Worm (Caenorhabditis elegans) whole organism, L4 larva: Measurements from ENCODE around the gene mec-12.

Source experiments
- F26F4.8 ChIP-seq: fragments of 200-800 bp; sonication (Bioruptor generic); conservative IDR thresholded peaks from 2 replicates; pipeline ENCODE4 v1.3.6; 2022; ENCODE audit warnings: missing genetic modification characterization, missing compliant biosample characterization
- Y75B8A.6 ChIP-seq: fragments of 200-800 bp; sonication (Bioruptor generic); IDR thresholded peaks from 2 replicates; pipeline ENCODE4 v1.3.6; 2022; ENCODE audit warnings: missing genetic modification reagents, missing genetic modification characterization, missing compliant biosample characterization
- aha-1 ChIP-seq: fragments of 150-350 bp; peaks from one replicate; lab custom pipeline; 2014; ENCODE audit warnings: missing biosample characterization, missing genetic modification characterization
- ama-1 ChIP-seq: fragments of 150-350 bp; optimal IDR thresholded peaks from 2 replicates; lab custom pipeline; 2014; ENCODE audit warnings: inconsistent platforms, mixed read lengths
- attf-4 ChIP-seq: sonication (generic microtip); optimal IDR thresholded peaks from 3 replicates; lab custom pipeline; 2017; ENCODE audit warnings: missing biosample characterization, missing genetic modification characterization
- ceh-44 ChIP-seq: fragments of 200-800 bp; sonication (Bioruptor generic); IDR thresholded peaks from 2 replicates; pipeline ENCODE4 v1.3.6; 2022; ENCODE audit warnings: missing genetic modification reagents, missing genetic modification characterization, missing compliant biosample characterization
- ceh-82 ChIP-seq: sonication (generic microtip); optimal IDR thresholded peaks from 2 replicates; lab custom pipeline; 2017; ENCODE audit warnings: missing biosample characterization, missing genetic modification characterization
- ctbp-1 ChIP-seq: fragments of 200-800 bp; sonication (Bioruptor generic); IDR thresholded peaks from 2 replicates; pipeline ENCODE4 v1.3.6; 2022; ENCODE audit warnings: missing genetic modification reagents, missing genetic modification characterization, missing compliant biosample characterization
- daf-16 ChIP-seq, 3 experiments: sonication (generic microtip); optimal IDR thresholded peaks; 2 replicates each; lab custom pipeline; 2016 to 2017; ENCODE audit warnings: missing genetic modification characterization in 3 of 3, missing genetic modification reagents in 3 of 3, mild to moderate bottlenecking in 2 of 3, missing compliant biosample characterization in 2 of 3, missing biosample characterization in 1 of 3, moderate library complexity in 1 of 3
- daf-8 ChIP-seq: fragments of 200-800 bp; sonication (Bioruptor generic); IDR thresholded peaks from 2 replicates; pipeline ENCODE4 v1.3.6; 2022; ENCODE audit warnings: missing genetic modification characterization, missing compliant biosample characterization
- dmd-8 ChIP-seq: fragments of 200-800 bp; sonication (Bioruptor generic); IDR thresholded peaks from 2 replicates; pipeline ENCODE4 v1.3.6; 2022; ENCODE audit warnings: missing genetic modification characterization, missing compliant biosample characterization
- fkh-10 ChIP-seq: fragments of 150-350 bp; optimal IDR thresholded peaks from 2 replicates; lab custom pipeline; 2014; ENCODE audit warnings: missing biosample characterization, missing genetic modification reagents, missing genetic modification characterization
- gei-8 ChIP-seq: fragments of 200-800 bp; sonication (Bioruptor generic); optimal IDR thresholded peaks from 2 replicates; lab custom pipeline; 2018; ENCODE audit warnings: mild to moderate bottlenecking, missing genetic modification characterization, missing compliant biosample characterization
- hmg-1.1 ChIP-seq: fragments of 200-800 bp; sonication (Bioruptor generic); IDR thresholded peaks from 2 replicates; pipeline ENCODE4 v1.3.6; 2022; ENCODE audit warnings: missing genetic modification reagents, missing genetic modification characterization, missing compliant biosample characterization
- jun-1 ChIP-seq: fragments of 150-350 bp; optimal IDR thresholded peaks from 2 replicates; lab custom pipeline; 2014; ENCODE audit warnings: missing biosample characterization, missing genetic modification reagents, missing genetic modification characterization
- lim-7 ChIP-seq: fragments of 200-800 bp; sonication (Bioruptor generic); IDR thresholded peaks from 2 replicates; pipeline ENCODE4 v1.3.6; 2022; ENCODE audit warnings: missing genetic modification characterization, missing compliant biosample characterization
- lin-29 ChIP-seq: fragments of 200-800 bp; sonication (Bioruptor generic); IDR thresholded peaks from 2 replicates; pipeline ENCODE4 v1.3.6; 2022; ENCODE audit warnings: missing genetic modification reagents, missing genetic modification characterization, missing compliant biosample characterization
- lin-38 ChIP-seq: fragments of 200-800 bp; sonication (Bioruptor generic); IDR thresholded peaks from 2 replicates; pipeline ENCODE4 v1.3.6; 2022; ENCODE audit warnings: missing genetic modification reagents, missing genetic modification characterization, missing compliant biosample characterization
- lir-3 ChIP-seq: sonication (generic microtip); optimal IDR thresholded peaks from 2 replicates; lab custom pipeline; 2016; ENCODE audit warnings: mild to moderate bottlenecking, missing genetic modification characterization, missing compliant biosample characterization
- lsy-2 ChIP-seq, 2 experiments: fragments of 150-350 bp in 1 of 2; sonication (generic microtip) in 1 of 2; optimal IDR thresholded peaks; 2 replicates each; lab custom pipeline; 2014 to 2017; ENCODE audit warnings: missing biosample characterization in 2 of 2, missing genetic modification characterization in 2 of 2
- mep-1 ChIP-seq: fragments of 150-350 bp; sonication (generic microtip); optimal IDR thresholded peaks from 3 replicates; lab custom pipeline; 2014; ENCODE audit warnings: missing biosample characterization, missing genetic modification characterization
- mes-2 ChIP-seq: sonication (generic microtip); optimal IDR thresholded peaks from 2 replicates; lab custom pipeline; 2016; ENCODE audit warnings: missing genotype, mild to moderate bottlenecking, missing genetic modification characterization, missing compliant biosample characterization; ENCODE audit not compliant: poor library complexity, severe bottlenecking
- mxl-2 ChIP-seq: fragments of 200-800 bp; sonication (Bioruptor generic); conservative IDR thresholded peaks from 2 replicates; pipeline ENCODE4 v1.3.6; 2022; ENCODE audit warnings: missing genetic modification reagents, missing genetic modification characterization, missing compliant biosample characterization
- nhr-10 ChIP-seq: fragments of 150-350 bp; optimal IDR thresholded peaks from 2 replicates; lab custom pipeline; 2014; ENCODE audit warnings: missing biosample characterization, missing genetic modification characterization
- nhr-11 ChIP-seq: fragments of 150-350 bp; optimal IDR thresholded peaks from 2 replicates; lab custom pipeline; 2014; ENCODE audit warnings: missing biosample characterization, missing genetic modification characterization
- nhr-42 ChIP-seq: fragments of 200-800 bp; sonication (Bioruptor generic); IDR thresholded peaks from 2 replicates; pipeline ENCODE4 v1.3.6; 2022; ENCODE audit warnings: missing genetic modification characterization, missing compliant biosample characterization
- nhr-48 ChIP-seq: sonication (generic microtip); optimal IDR thresholded peaks from 2 replicates; lab custom pipeline; 2016; ENCODE audit warnings: mild to moderate bottlenecking, missing genetic modification characterization, missing compliant biosample characterization
- nhr-77 ChIP-seq: fragments of 150-350 bp; optimal IDR thresholded peaks from 2 replicates; lab custom pipeline; 2014; ENCODE audit warnings: missing biosample characterization, missing genetic modification characterization
- pha-4 ChIP-seq, 2 experiments: fragments of 150-350 bp in 1 of 2; fragments of 200-800 bp in 1 of 2; sonication (Bioruptor generic) in 1 of 2; IDR thresholded peaks in 1 of 2; optimal IDR thresholded peaks in 1 of 2; 2 replicates each; pipeline versions ENCODE4 v1.3.6 to Lab custom; 2014 to 2022; ENCODE audit warnings: missing genetic modification characterization in 2 of 2, missing genetic modification reagents in 2 of 2, missing biosample characterization in 1 of 2, missing compliant biosample characterization in 1 of 2
- spr-1 ChIP-seq: sonication (generic microtip); optimal IDR thresholded peaks from 2 replicates; lab custom pipeline; 2016; ENCODE audit warnings: mild to moderate bottlenecking, missing genetic modification characterization, missing compliant biosample characterization
- tag-97 ChIP-seq: fragments of 200-800 bp; sonication (Bioruptor generic); IDR thresholded peaks from 2 replicates; pipeline ENCODE4 v1.3.6; 2022; ENCODE audit warnings: missing genetic modification characterization, missing compliant biosample characterization
- unc-39 ChIP-seq: sonication (generic microtip); optimal IDR thresholded peaks from 2 replicates; lab custom pipeline; 2017; ENCODE audit warnings: missing biosample characterization, missing genetic modification characterization
- vab-7 ChIP-seq: fragments of 200-800 bp; sonication (Bioruptor generic); IDR thresholded peaks from 2 replicates; pipeline ENCODE4 v1.3.6; 2022; ENCODE audit warnings: missing genetic modification reagents, missing genetic modification characterization, missing compliant biosample characterization
- zfp-3 ChIP-seq: fragments of 200-800 bp; sonication (Bioruptor generic); conservative IDR thresholded peaks from 2 replicates; pipeline ENCODE4 v1.3.6; 2022; ENCODE audit warnings: missing genetic modification reagents, missing genetic modification characterization, missing compliant biosample characterization
- zip-11 ChIP-seq: fragments of 200-800 bp; sonication (Bioruptor generic); IDR thresholded peaks from 2 replicates; pipeline ENCODE4 v1.3.6; 2022; ENCODE audit warnings: missing genetic modification characterization, missing compliant biosample characterization
- ztf-7 ChIP-seq: fragments of 150-350 bp; optimal IDR thresholded peaks from 2 replicates; lab custom pipeline; 2014; ENCODE audit warnings: missing biosample characterization, missing genetic modification characterization

The mec-12 gene

DNA sequence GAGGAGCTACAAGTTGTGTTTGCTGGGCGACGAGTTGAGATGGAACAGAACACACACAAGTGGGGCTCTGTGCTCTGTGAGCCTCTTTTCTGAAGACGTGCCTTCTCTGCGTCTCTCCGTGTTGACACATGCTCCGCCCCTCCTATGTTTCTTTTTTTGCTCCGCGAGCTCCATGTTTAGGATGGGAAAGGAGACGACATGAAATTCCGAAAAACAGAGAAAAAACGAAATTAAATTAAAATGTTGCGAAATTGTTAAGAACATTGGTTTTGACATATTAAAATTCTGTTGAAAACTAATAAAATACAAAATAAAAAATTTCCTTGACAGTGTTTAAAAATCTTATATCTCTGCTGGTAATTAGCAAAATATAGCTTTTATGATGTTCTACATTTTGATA is at the start of gene mec-12:
mec-12 (minus strand) TSS at position 91 of the 400 bp plus-strand sequence.
- TF ChIP-seq ama-1 (no peak), mxl-2 (GFP tag; lab: Robert Waterston, UW) (no peak), tag-97 (GFP tag; lab: Robert Waterston, UW) (no peak), mes-2 (tag; lab: Kevin White, UChicago) (no peak), ceh-82 (tag; lab: Kevin White, UChicago) (no peak), aha-1 (tag; lab: Kevin White, UChicago) (peak; percentile 66), spr-1 (tag; lab: Kevin White, UChicago) (no peak), ctbp-1 (GFP tag; lab: Robert Waterston, UW) (0 out of 2 replicates have a peak, but pooled peaks have one; percentile 29), daf-8 (no peak), lsy-2 (tag; optimal IDR thresholded peaks at IDR 0.05; lab: Kevin White, UChicago) (peak in 1 of 2 experiments; percentile 20), mep-1 (tag; lab: Kevin White, UChicago) (peak; percentile 43)

DNA sequence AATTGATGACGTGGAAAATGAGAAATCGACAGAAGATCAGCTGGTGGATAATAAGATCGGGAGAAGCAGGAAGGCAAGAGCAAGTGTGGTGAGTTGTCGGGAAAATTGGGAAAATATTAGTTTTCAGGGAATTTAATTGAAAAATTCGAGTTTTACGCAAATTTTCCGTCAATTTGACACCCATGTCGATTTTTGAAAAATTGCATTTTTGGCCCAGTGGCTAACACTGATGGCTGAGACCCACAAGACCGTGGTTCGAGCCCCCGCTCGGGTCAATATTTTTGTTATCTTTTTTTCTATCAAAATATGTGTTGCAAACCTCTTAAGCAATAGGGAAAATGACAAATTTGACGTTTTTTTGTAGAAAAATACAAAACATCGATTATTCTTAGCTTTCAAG is 49.5 kb upstream of the mec-12 start:
- TF ChIP-seq aha-1 (tag; lab: Kevin White, UChicago) (no peak), spr-1 (tag; lab: Kevin White, UChicago) (no peak), dmd-8 (no peak)

DNA sequence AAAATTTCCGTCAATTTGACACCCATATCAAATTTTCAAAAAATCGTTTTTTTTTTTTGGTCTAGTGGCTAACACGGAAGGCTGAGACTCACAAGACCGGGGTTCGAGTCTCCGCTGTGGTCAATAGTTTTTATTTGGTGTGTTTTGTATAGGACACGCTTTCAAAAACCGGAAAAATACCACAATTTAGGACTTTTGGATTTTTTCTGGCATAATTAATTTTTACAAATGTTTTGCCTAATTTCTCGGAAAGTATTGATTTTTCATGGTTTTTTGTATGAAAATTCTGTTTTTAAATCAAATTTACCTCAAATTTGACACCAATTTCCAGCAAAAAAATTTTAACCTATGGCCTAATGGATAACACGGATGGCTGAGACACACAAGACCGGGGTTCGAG is 46.9 kb upstream of the mec-12 start, which contains the start of gene mks-1:
mks-1 (plus strand) TSS at position 301 of the 400 bp plus-strand sequence.
- TF ChIP-seq lin-29 (no peak), fkh-10 (no peak), nhr-77 (tag; lab: Kevin White, UChicago) (no peak), jun-1 (no peak), nhr-10 (no peak), ctbp-1 (GFP tag; lab: Robert Waterston, UW) (no peak), lsy-2 (tag; optimal IDR thresholded peaks at IDR 0.05; lab: Kevin White, UChicago) (no peak), pha-4 (GFP tag; IDR thresholded peaks at IDR 0.05; lab: Robert Waterston, UW) (no peak), pha-4 (tag; optimal IDR thresholded peaks at IDR 0.05; lab: Kevin White, UChicago) (no peak), spr-1 (tag; lab: Kevin White, UChicago) (no peak), Y75B8A.6 (GFP tag; lab: Robert Waterston, UW) (no peak), ceh-44 (GFP tag; lab: Robert Waterston, UW) (no peak), mep-1 (tag; lab: Kevin White, UChicago) (no peak)
- TF ChIP-seq, all 104 proteins: peak for 0

DNA sequence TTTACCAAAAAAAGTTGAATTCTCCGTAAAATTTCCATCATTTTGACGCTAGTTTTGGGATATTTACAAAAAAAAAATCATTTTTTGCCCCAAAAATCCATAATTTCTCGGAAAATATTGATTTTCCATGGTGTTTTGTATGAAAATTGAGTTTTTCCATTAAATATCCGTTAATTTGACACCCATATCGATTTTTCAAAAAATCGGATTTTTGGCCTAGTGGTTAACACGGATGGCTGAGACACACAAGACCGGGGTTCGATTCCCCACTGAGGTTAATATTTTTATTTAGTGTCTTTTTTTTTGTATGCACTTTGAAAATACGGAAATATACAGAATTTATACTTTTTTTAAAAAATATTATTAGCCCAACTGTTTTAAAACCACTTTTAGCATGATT is 46.2 kb upstream of the mec-12 start:
- TF ChIP-seq nhr-11 (no peak), lir-3 (tag; lab: Kevin White, UChicago) (no peak), unc-39 (no peak), hmg-1.1 (GFP tag; lab: Robert Waterston, UW) (no peak), lim-7 (GFP tag; lab: Robert Waterston, UW) (no peak), zip-11 (GFP tag; lab: Robert Waterston, UW) (no peak), F26F4.8 (GFP tag; lab: Robert Waterston, UW) (no peak), daf-16 (GFP tag; optimal IDR thresholded peaks at IDR 0.05; lab: Kevin White, UChicago) (no peak), daf-16 (tag; optimal IDR thresholded peaks at IDR 0.05; lab: Kevin White, UChicago) (no peak), nhr-48 (no peak), nhr-42 (GFP tag; lab: Robert Waterston, UW) (no peak), zfp-3 (no peak), lin-38 (GFP tag; lab: Robert Waterston, UW) (no peak), attf-4 (tag; lab: Kevin White, UChicago) (no peak), gei-8 (no peak), nhr-10 (no peak), vab-7 (GFP tag; lab: Robert Waterston, UW) (no peak), ztf-7 (tag; lab: Kevin White, UChicago) (no peak)
- TF ChIP-seq, all 104 proteins: peak for 0
